Worm (Caenorhabditis elegans) whole organism, late embryonic: ENCODE measurements around the gene F47G3.1.

Experiments used
- ahr-1 ChIP-seq: sonication (generic microtip); optimal IDR thresholded peaks from 2 replicates; lab custom pipeline; 2016; ENCODE audit warnings: missing genetic modification characterization, missing compliant biosample characterization
- ceh-18 ChIP-seq: sonication (generic microtip); optimal IDR thresholded peaks from 2 replicates; lab custom pipeline; 2016; ENCODE audit warnings: missing genetic modification characterization, missing compliant biosample characterization
- ceh-34 ChIP-seq: sonication (generic microtip); optimal IDR thresholded peaks from 2 replicates; lab custom pipeline; 2016; ENCODE audit warnings: mild to moderate bottlenecking, missing genetic modification characterization, missing compliant biosample characterization
- ceh-45 ChIP-seq: fragments of 200-800 bp; sonication (Bioruptor generic); IDR thresholded peaks from 2 replicates; pipeline ENCODE4 v1.3.6; 2022; ENCODE audit warnings: missing genetic modification reagents, missing genetic modification characterization, missing compliant biosample characterization
- dve-1 ChIP-seq: sonication (generic microtip); optimal IDR thresholded peaks from 2 replicates; lab custom pipeline; 2017; ENCODE audit warnings: antibody characterized with exemption, mild to moderate bottlenecking, missing genetic modification characterization, missing compliant biosample characterization
- pat-9 ChIP-seq: fragments of 200-800 bp; sonication (Bioruptor generic); optimal IDR thresholded peaks from 2 replicates; lab custom pipeline; 2018; ENCODE audit warnings: mild to moderate bottlenecking, missing genetic modification characterization, moderate library complexity, missing compliant biosample characterization
- pqm-1 ChIP-seq: sonication (generic microtip); optimal IDR thresholded peaks from 2 replicates; lab custom pipeline; 2016; ENCODE audit warnings: missing genetic modification characterization, missing compliant biosample characterization
- rnt-1 ChIP-seq: sonication (generic microtip); optimal IDR thresholded peaks from 2 replicates; lab custom pipeline; 2016; ENCODE audit warnings: missing genetic modification characterization, missing compliant biosample characterization
- ttx-3 ChIP-seq: sonication (generic microtip); optimal IDR thresholded peaks from 2 replicates; lab custom pipeline; 2016; ENCODE audit warnings: missing genetic modification reagents, missing genetic modification characterization, missing compliant biosample characterization

ce11 chrX:2409243-2409741 is 23.7 kb downstream of the F47G3.1 start, which contains the start of the genes C43H6.12 and trpp-12:
- no peak for TF ChIP-seq dve-1 (tag; lab: Kevin White, UChicago)
- TF ChIP-seq rnt-1, result no peak
- no peak for TF ChIP-seq ttx-3 (tag; lab: Kevin White, UChicago)
- no peak for TF ChIP-seq ceh-18 (tag; lab: Kevin White, UChicago)
- TF ChIP-seq pat-9 (tag; lab: Kevin White, UChicago), result no peak
- no peak for TF ChIP-seq ceh-45 (GFP tag; lab: Robert Waterston, UW)
- TF ChIP-seq ceh-34, result no peak
- TF ChIP-seq ahr-1 (tag; lab: Kevin White, UChicago), result no peak
- no peak for TF ChIP-seq pqm-1 (tag; lab: Kevin White, UChicago)
